Worm (Caenorhabditis elegans) whole organism, L4 larva: ENCODE data around the gene F54E4.4.
A peak's percentile ranks its signal among the peaks of the same experiment; 100 is the strongest.

ENCODE experiments used
- D1046.2 ChIP-seq: fragments of 200-800 bp; sonication (Bioruptor generic); IDR thresholded peaks from 2 replicates; pipeline ENCODE4 v1.3.6; 2022; ENCODE audit warnings: missing genetic modification characterization, missing compliant biosample characterization
- F10B5.3 ChIP-seq: sonication (generic microtip); optimal IDR thresholded peaks from 2 replicates; lab custom pipeline; 2016; ENCODE audit warnings: mild to moderate bottlenecking, missing genetic modification characterization, missing compliant biosample characterization
- F26F4.8 ChIP-seq: fragments of 200-800 bp; sonication (Bioruptor generic); conservative IDR thresholded peaks from 2 replicates; pipeline ENCODE4 v1.3.6; 2022; ENCODE audit warnings: missing genetic modification characterization, missing compliant biosample characterization
- Y105C5A.15 ChIP-seq: fragments of 200-800 bp; sonication (Bioruptor generic); IDR thresholded peaks from 2 replicates; pipeline ENCODE4 v1.3.6; 2022; ENCODE audit warnings: missing genetic modification characterization, missing compliant biosample characterization
- Y75B8A.6 ChIP-seq: fragments of 200-800 bp; sonication (Bioruptor generic); IDR thresholded peaks from 2 replicates; pipeline ENCODE4 v1.3.6; 2022; ENCODE audit warnings: missing genetic modification reagents, missing genetic modification characterization, missing compliant biosample characterization
- aha-1 ChIP-seq: fragments of 150-350 bp; peaks from one replicate; lab custom pipeline; 2014; ENCODE audit warnings: missing biosample characterization, missing genetic modification characterization
- arid-1 ChIP-seq: fragments of 200-800 bp; sonication (Bioruptor generic); conservative IDR thresholded peaks from 2 replicates; pipeline ENCODE4 v1.3.6; 2022; ENCODE audit warnings: missing genetic modification reagents, missing genetic modification characterization, missing compliant biosample characterization
- ceh-20 ChIP-seq: fragments of 200-800 bp; sonication (Bioruptor generic); IDR thresholded peaks from 2 replicates; pipeline ENCODE4 v1.3.6; 2022; ENCODE audit warnings: missing genetic modification reagents, missing genetic modification characterization, missing compliant biosample characterization
- ctbp-1 ChIP-seq: fragments of 200-800 bp; sonication (Bioruptor generic); IDR thresholded peaks from 2 replicates; pipeline ENCODE4 v1.3.6; 2022; ENCODE audit warnings: missing genetic modification reagents, missing genetic modification characterization, missing compliant biosample characterization
- daf-12 ChIP-seq: fragments of 150-350 bp; optimal IDR thresholded peaks from 2 replicates; lab custom pipeline; 2014; ENCODE audit warnings: missing biosample characterization, missing genetic modification reagents, missing genetic modification characterization
- daf-16 ChIP-seq, 3 experiments: sonication (generic microtip); optimal IDR thresholded peaks; 2 replicates each; lab custom pipeline; 2016 to 2017; ENCODE audit warnings: missing genetic modification characterization in 3 of 3, missing genetic modification reagents in 3 of 3, mild to moderate bottlenecking in 2 of 3, missing compliant biosample characterization in 2 of 3, missing biosample characterization in 1 of 3, moderate library complexity in 1 of 3
- dmd-6 ChIP-seq: fragments of 200-800 bp; sonication (Bioruptor generic); IDR thresholded peaks from 2 replicates; pipeline ENCODE4 v1.3.6; 2022; ENCODE audit warnings: missing genetic modification reagents, missing genetic modification characterization, missing compliant biosample characterization
- dmd-8 ChIP-seq: fragments of 200-800 bp; sonication (Bioruptor generic); IDR thresholded peaks from 2 replicates; pipeline ENCODE4 v1.3.6; 2022; ENCODE audit warnings: missing genetic modification characterization, missing compliant biosample characterization
- egl-27 ChIP-seq: sonication (generic microtip); optimal IDR thresholded peaks from 3 replicates; lab custom pipeline; 2017; ENCODE audit warnings: missing biosample characterization, missing genetic modification reagents, missing genetic modification characterization
- egl-43 ChIP-seq: fragments of 200-800 bp; sonication (Bioruptor generic); IDR thresholded peaks from 2 replicates; pipeline ENCODE4 v1.3.6; 2022; ENCODE audit warnings: missing genetic modification reagents, missing genetic modification characterization, missing compliant biosample characterization
- gei-8 ChIP-seq: fragments of 200-800 bp; sonication (Bioruptor generic); optimal IDR thresholded peaks from 2 replicates; lab custom pipeline; 2018; ENCODE audit warnings: mild to moderate bottlenecking, missing genetic modification characterization, missing compliant biosample characterization
- hif-1 ChIP-seq, 2 experiments: sonication (generic microtip); optimal IDR thresholded peaks; 2 replicates each; lab custom pipeline; 2016 to 2017; ENCODE audit warnings: missing compliant biosample characterization in 2 of 2, missing genetic modification characterization in 2 of 2, missing genetic modification reagents in 2 of 2, missing genotype in 2 of 2, mild to moderate bottlenecking in 1 of 2
- hlh-30 ChIP-seq: sonication (generic microtip); optimal IDR thresholded peaks from 2 replicates; lab custom pipeline; 2017; ENCODE audit warnings: antibody characterized with exemption, mild to moderate bottlenecking, missing genetic modification characterization, missing compliant biosample characterization; ENCODE audit not compliant: insufficient read depth
- lim-7 ChIP-seq: fragments of 200-800 bp; sonication (Bioruptor generic); IDR thresholded peaks from 2 replicates; pipeline ENCODE4 v1.3.6; 2022; ENCODE audit warnings: missing genetic modification characterization, missing compliant biosample characterization
- lin-1 ChIP-seq: fragments of 200-800 bp; sonication (Bioruptor generic); IDR thresholded peaks from 2 replicates; pipeline ENCODE4 v1.3.6; 2022; ENCODE audit warnings: missing genetic modification reagents, missing genetic modification characterization, missing compliant biosample characterization
- lin-15B ChIP-seq: fragments of 150-350 bp; sonication (generic microtip); optimal IDR thresholded peaks from 3 replicates; lab custom pipeline; 2014; ENCODE audit warnings: missing biosample characterization, missing genetic modification characterization
- lsy-2 ChIP-seq, 2 experiments: fragments of 150-350 bp in 1 of 2; sonication (generic microtip) in 1 of 2; optimal IDR thresholded peaks; 2 replicates each; lab custom pipeline; 2014 to 2017; ENCODE audit warnings: missing biosample characterization in 2 of 2, missing genetic modification characterization in 2 of 2
- madf-5 ChIP-seq, 2 experiments: fragments of 200-800 bp; sonication (Bioruptor generic); IDR thresholded peaks; 2 replicates each; pipeline ENCODE4 v1.3.6; 2022; ENCODE audit warnings: missing compliant biosample characterization in 2 of 2, missing genetic modification characterization in 2 of 2
- mep-1 ChIP-seq: fragments of 150-350 bp; sonication (generic microtip); optimal IDR thresholded peaks from 3 replicates; lab custom pipeline; 2014; ENCODE audit warnings: missing biosample characterization, missing genetic modification characterization
- mes-2 ChIP-seq: sonication (generic microtip); optimal IDR thresholded peaks from 2 replicates; lab custom pipeline; 2016; ENCODE audit warnings: missing genotype, mild to moderate bottlenecking, missing genetic modification characterization, missing compliant biosample characterization; ENCODE audit not compliant: poor library complexity, severe bottlenecking
- nhr-11 ChIP-seq: fragments of 150-350 bp; optimal IDR thresholded peaks from 2 replicates; lab custom pipeline; 2014; ENCODE audit warnings: missing biosample characterization, missing genetic modification characterization
- nhr-111 ChIP-seq: fragments of 200-800 bp; sonication (Bioruptor generic); optimal IDR thresholded peaks from 2 replicates; lab custom pipeline; 2018; ENCODE audit warnings: mild to moderate bottlenecking, missing genetic modification characterization, missing compliant biosample characterization
- nhr-41 ChIP-seq: fragments of 200-800 bp; sonication (Bioruptor generic); IDR thresholded peaks from 2 replicates; pipeline ENCODE4 v1.3.6; 2022; ENCODE audit warnings: missing genetic modification reagents, missing genetic modification characterization, missing compliant biosample characterization
- pha-4 ChIP-seq, 2 experiments: fragments of 150-350 bp in 1 of 2; fragments of 200-800 bp in 1 of 2; sonication (Bioruptor generic) in 1 of 2; IDR thresholded peaks in 1 of 2; optimal IDR thresholded peaks in 1 of 2; 2 replicates each; pipeline versions ENCODE4 v1.3.6 to Lab custom; 2014 to 2022; ENCODE audit warnings: missing genetic modification characterization in 2 of 2, missing genetic modification reagents in 2 of 2, missing biosample characterization in 1 of 2, missing compliant biosample characterization in 1 of 2
- sdz-12 ChIP-seq: fragments of 200-800 bp; sonication (Bioruptor generic); optimal IDR thresholded peaks from 2 replicates; lab custom pipeline; 2018; ENCODE audit warnings: mild to moderate bottlenecking, missing genetic modification characterization, missing compliant biosample characterization
- snpc-1.2 ChIP-seq: fragments of 200-800 bp; sonication (Bioruptor generic); IDR thresholded peaks from 2 replicates; pipeline ENCODE4 v1.3.6; 2022; ENCODE audit warnings: missing genetic modification reagents, missing genetic modification characterization, missing compliant biosample characterization
- tra-1 ChIP-seq: fragments of 200-800 bp; sonication (Bioruptor generic); IDR thresholded peaks from 2 replicates; pipeline ENCODE4 v1.3.6; 2022; ENCODE audit warnings: missing genetic modification reagents, missing genetic modification characterization, missing compliant biosample characterization
- unc-62 ChIP-seq, 3 experiments: fragments of 150-350 bp in 1 of 3; sonication (generic microtip); optimal IDR thresholded peaks in 2 of 3; peaks in 1 of 3; 1 replicate in 1 of 3; 2 replicates in 2 of 3; lab custom pipeline; 2014 to 2017; ENCODE audit warnings: missing biosample characterization in 3 of 3, missing genetic modification characterization in 3 of 3, missing genetic modification reagents in 3 of 3, missing genotype in 1 of 3
- vab-7 ChIP-seq: fragments of 200-800 bp; sonication (Bioruptor generic); IDR thresholded peaks from 2 replicates; pipeline ENCODE4 v1.3.6; 2022; ENCODE audit warnings: missing genetic modification reagents, missing genetic modification characterization, missing compliant biosample characterization
- zfp-2 ChIP-seq: sonication (generic microtip); optimal IDR thresholded peaks from 2 replicates; lab custom pipeline; 2016; ENCODE audit warnings: mild to moderate bottlenecking, missing genetic modification characterization, missing compliant biosample characterization
- zfp-3 ChIP-seq: fragments of 200-800 bp; sonication (Bioruptor generic); conservative IDR thresholded peaks from 2 replicates; pipeline ENCODE4 v1.3.6; 2022; ENCODE audit warnings: missing genetic modification reagents, missing genetic modification characterization, missing compliant biosample characterization
- zip-2 ChIP-seq: fragments of 150-350 bp; optimal IDR thresholded peaks from 2 replicates; lab custom pipeline; 2014; ENCODE audit warnings: missing biosample characterization, missing genetic modification characterization
- ztf-7 ChIP-seq: fragments of 150-350 bp; optimal IDR thresholded peaks from 2 replicates; lab custom pipeline; 2014; ENCODE audit warnings: missing biosample characterization, missing genetic modification characterization

The F54E4.4 gene

DNA sequence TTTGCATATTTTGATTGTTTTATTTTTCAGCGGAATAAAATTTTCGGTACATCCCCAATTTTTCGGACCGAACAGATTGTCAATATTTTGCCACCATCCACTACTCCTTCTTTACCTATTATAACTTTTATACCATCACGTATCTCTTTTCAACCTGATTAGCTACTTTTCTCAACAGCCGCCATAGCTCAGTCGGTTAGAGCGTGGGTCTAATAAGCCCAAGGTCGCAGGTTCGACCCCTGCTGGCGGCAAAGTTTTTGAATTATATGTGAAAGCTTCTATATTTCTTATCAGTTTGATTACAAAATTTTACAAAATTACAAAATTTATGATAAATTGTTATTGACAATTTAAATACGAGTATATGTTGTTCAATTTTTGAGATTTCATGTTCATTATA, 33.7 kb upstream of the F54E4.4 start:
- TF ChIP-seq ctbp-1 (GFP tag; lab: Robert Waterston, UW) (no peak), snpc-1.2 (GFP tag; lab: Robert Waterston, UW) (peak; percentile 73), vab-7 (peak; percentile 54; the same call in 1 of the 2 replicates), hlh-30 (peak; percentile 29), pha-4 (GFP tag; IDR thresholded peaks at IDR 0.05; lab: Robert Waterston, UW) (peak; percentile 81), pha-4 (tag; optimal IDR thresholded peaks at IDR 0.05; lab: Kevin White, UChicago) (no peak), dmd-6 (peak; percentile 33; the same call in 1 of the 2 replicates), zip-2 (tag; lab: Kevin White, UChicago) (peak; percentile 25), daf-16 (GFP tag; optimal IDR thresholded peaks at IDR 0.05; lab: Kevin White, UChicago) (peak; percentile 9 to 47), daf-16 (tag; optimal IDR thresholded peaks at IDR 0.05; lab: Kevin White, UChicago) (no peak), sdz-12 (no peak), dmd-8 (GFP tag; lab: Robert Waterston, UW) (peak; percentile 71; the same call in 1 of the 2 replicates), madf-5 (GFP tag; IDR thresholded peaks at IDR 0.05; lab: Robert Waterston, UW) (0 out of 4 replicates have a peak, but pooled peaks of 1 of the 2 experiments have one; percentile 42), F26F4.8 (peak; percentile 66; the same call in 1 of the 2 replicates), nhr-41 (GFP tag; lab: Robert Waterston, UW) (0 out of 2 replicates have a peak, but pooled peaks have one; percentile 21), zfp-3 (GFP tag; lab: Robert Waterston, UW) (peak; percentile 52; the same call in 1 of the 2 replicates), lim-7 (GFP tag; lab: Robert Waterston, UW) (peak; percentile 68; the same call in 1 of the 2 replicates), egl-43 (GFP tag; lab: Robert Waterston, UW) (peak; percentile 62; the same call in 1 of the 2 replicates), mes-2 (tag; lab: Kevin White, UChicago) (peak; percentile 64), zfp-2 (tag; lab: Kevin White, UChicago) (no peak), tra-1 (GFP tag; lab: Robert Waterston, UW) (0 out of 2 replicates have a peak, but pooled peaks have one; percentile 8), gei-8 (GFP tag; lab: Kevin White, UChicago) (no peak), arid-1 (GFP tag; lab: Robert Waterston, UW) (peak; percentile 73; the same call in 1 of the 2 replicates), D1046.2 (no peak), nhr-11 (no peak)

DNA sequence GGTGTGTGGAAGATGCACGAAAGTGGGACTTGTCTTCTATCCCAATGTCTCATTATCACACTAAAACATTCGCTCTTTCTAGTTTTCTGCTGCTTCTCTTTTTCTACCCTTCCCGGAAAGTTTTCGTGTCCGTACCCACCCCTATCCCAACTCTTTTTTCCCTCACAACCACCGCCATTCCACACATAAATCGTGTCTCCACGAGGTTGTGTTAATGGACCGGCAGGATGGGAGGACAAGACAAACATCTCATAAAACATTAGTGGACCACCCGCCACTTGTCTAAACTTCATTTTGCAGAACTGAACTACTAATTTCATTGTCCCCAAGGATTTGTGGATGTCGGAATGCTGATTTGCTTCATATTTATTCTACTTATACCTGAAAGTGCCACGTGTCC, 28.7 kb upstream of the F54E4.4 start, which contains the start of gene slt-1:
slt-1 (plus strand) TSS at position 301 of the 400 bp plus-strand sequence.
- no peak for TF ChIP-seq Y75B8A.6 (GFP tag; lab: Robert Waterston, UW)
- TF ChIP-seq aha-1 (tag; lab: Kevin White, UChicago): no peak
- no peak for TF ChIP-seq F10B5.3
- TF ChIP-seq hif-1 (tag; optimal IDR thresholded peaks at IDR 0.05; lab: Kevin White, UChicago): no peak
- TF ChIP-seq lsy-2 (tag; optimal IDR thresholded peaks at IDR 0.05; lab: Kevin White, UChicago): no peak
- TF ChIP-seq lin-15B (tag; lab: Kevin White, UChicago): no peak
- TF ChIP-seq mep-1: no peak
- peak; percentile 33 for TF ChIP-seq nhr-11

DNA sequence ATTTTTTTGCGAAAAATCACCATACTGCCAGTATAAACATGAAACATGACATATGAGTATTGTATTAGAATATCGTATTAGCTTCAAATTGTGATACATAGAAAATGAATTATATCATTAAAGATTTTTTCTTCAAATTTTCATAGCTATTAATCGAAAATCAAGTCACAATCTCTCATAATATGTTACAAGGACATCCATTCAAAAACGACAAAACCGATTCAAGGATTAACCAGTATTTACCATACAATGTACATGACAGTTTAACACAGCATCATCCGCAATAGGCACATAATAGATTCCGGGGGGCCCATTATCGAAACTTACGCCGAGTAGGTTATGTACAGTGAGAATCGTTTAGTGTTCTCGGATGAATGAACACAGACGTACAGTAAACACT, 26.0 kb upstream of the F54E4.4 start:
- peak in 1 of 2 experiments; percentile 55 for TF ChIP-seq unc-62 (GFP tag; optimal IDR thresholded peaks at IDR 0.05 in 1 of 2; lab: Kevin White, UChicago)
- no peak for TF ChIP-seq unc-62 (tag; optimal IDR thresholded peaks at IDR 0.05; lab: Kevin White, UChicago)
- TF ChIP-seq lin-1 (GFP tag; lab: Robert Waterston, UW): no peak
- peak; percentile 87 for TF ChIP-seq aha-1 (tag; lab: Kevin White, UChicago)

DNA sequence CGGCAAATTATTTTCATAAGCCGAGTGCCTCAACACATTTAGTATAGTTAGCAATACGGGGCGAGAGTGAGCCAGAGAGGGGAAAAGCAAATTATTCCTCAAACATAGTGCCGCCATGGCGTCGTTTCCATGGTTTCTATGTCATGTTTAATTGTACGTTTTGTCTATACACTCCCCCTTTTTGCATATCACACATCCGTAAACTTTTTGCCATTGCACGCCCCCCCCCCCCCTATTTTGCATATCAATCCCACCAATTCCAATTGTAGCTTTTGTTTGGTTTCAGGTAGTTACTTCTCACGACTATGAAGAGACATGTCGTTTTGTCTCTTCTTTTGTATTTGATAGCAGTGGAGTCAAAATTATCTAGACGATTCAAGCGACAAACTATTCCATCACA, 18.7 kb upstream of the F54E4.4 start, which contains the start of gene C26G2.2:
C26G2.2 (plus strand) TSS at position 301 of the 400 bp plus-strand sequence.
- TF ChIP-seq nhr-111 (GFP tag; lab: Kevin White, UChicago): no peak
- no peak for TF ChIP-seq hlh-30
- TF ChIP-seq daf-12 (tag; lab: Kevin White, UChicago): no peak
- no peak for TF ChIP-seq Y105C5A.15
- TF ChIP-seq ztf-7 (tag; lab: Kevin White, UChicago): no peak
- peak in 1 of 2 experiments; percentile 71 for TF ChIP-seq unc-62 (GFP tag; optimal IDR thresholded peaks at IDR 0.05 in 1 of 2; lab: Kevin White, UChicago)
- TF ChIP-seq unc-62 (tag; optimal IDR thresholded peaks at IDR 0.05; lab: Kevin White, UChicago): no peak
- TF ChIP-seq egl-27: no peak
- no peak for TF ChIP-seq ceh-20 (GFP tag; lab: Robert Waterston, UW)
